Worm (Caenorhabditis elegans): ENCODE results near the gene T10D4.6.
"Not testable (repeated sequence)": the region's sequence is repeated elsewhere in the genome, so short reads cannot be mapped to it uniquely, and the experiment has no call there.

- not testable (repeated sequence) for TF ChIP-seq npax-4 (tag; optimal IDR thresholded peaks at IDR 0.05); unc-3 (GFP tag; conservative IDR thresholded peaks at IDR 0.05); unc-3 (tag; optimal IDR thresholded peaks at IDR 0.05); fkh-10 (GFP tag; optimal IDR thresholded peaks at IDR 0.05); syd-9 (tag; optimal IDR thresholded peaks at IDR 0.05); tbx-2 (tag; optimal IDR thresholded peaks at IDR 0.05); ztf-16 (tag; optimal IDR thresholded peaks at IDR 0.05); hlh-6 (tag; optimal IDR thresholded peaks at IDR 0.05); elt-4 (tag; optimal IDR thresholded peaks at IDR 0.05); nhr-11 (tag; optimal IDR thresholded peaks at IDR 0.05); sox-4 (tag; optimal IDR thresholded peaks at IDR 0.05); fkh-6 (tag; optimal IDR thresholded peaks at IDR 0.05); ceh-31 (tag; optimal IDR thresholded peaks at IDR 0.05)
Measured at ce11 chrII:3126741-3127140, 7.6 kb downstream of the T10D4.6 start, which contains the start of gene ins-31.
